Worm (Caenorhabditis elegans): Measurements from ENCODE around the gene F38E9.1.

Gene F38E9.1

DNA sequence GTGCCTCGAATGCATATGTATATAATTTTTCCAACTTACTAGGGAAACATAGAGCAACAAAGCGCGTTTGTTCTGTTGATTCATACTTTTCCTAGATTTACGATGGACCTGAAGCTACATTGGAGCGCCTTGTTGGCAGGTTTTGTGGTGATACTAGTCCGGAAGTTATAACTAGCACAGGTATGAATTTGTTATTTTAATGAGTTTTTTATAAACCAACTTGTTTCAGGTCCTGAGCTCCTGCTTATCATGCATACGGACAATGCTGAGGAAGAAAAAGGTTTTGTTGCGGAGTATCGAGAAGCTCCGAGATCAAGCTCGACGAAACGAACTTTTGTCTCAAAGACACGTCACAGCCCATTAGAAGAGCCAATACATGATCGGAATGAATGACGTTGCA, at the start of gene F38E9.1:
F38E9.1 (plus strand) TSS at position 301 of the 400 bp plus-strand sequence.
- TF ChIP-seq ztf-11 (tag; optimal IDR thresholded peaks at IDR 0.05) (no peak), nhr-84 (tag; optimal IDR thresholded peaks at IDR 0.05) (no peak), vab-15 (tag; optimal IDR thresholded peaks at IDR 0.05) (no peak), grh-1 (GFP tag; IDR thresholded peaks at IDR 0.05) (no peak), unc-30 (tag; optimal IDR thresholded peaks at IDR 0.05) (no peak), irx-1 (tag; optimal IDR thresholded peaks at IDR 0.05) (no peak), fos-1 (tag; optimal IDR thresholded peaks at IDR 0.05) (no peak), hpl-2 (GFP tag; optimal IDR thresholded peaks at IDR 0.05) (no peak), unc-62 (GFP tag; optimal IDR thresholded peaks at IDR 0.05) (no peak), lin-35 (GFP tag; optimal IDR thresholded peaks at IDR 0.05) (no peak), elt-3 (tag; optimal IDR thresholded peaks at IDR 0.05) (no peak), snu-23 (GFP tag; optimal IDR thresholded peaks at IDR 0.05) (no peak), zip-4 (GFP tag; optimal IDR thresholded peaks at IDR 0.05) (no peak), nhr-28 (tag; optimal IDR thresholded peaks at IDR 0.05) (no peak), nhr-237 (tag; optimal IDR thresholded peaks at IDR 0.05) (no peak), ceh-88 (GFP tag; IDR thresholded peaks at IDR 0.05) (no peak), dsc-1 (tag; optimal IDR thresholded peaks at IDR 0.05) (no peak)

DNA sequence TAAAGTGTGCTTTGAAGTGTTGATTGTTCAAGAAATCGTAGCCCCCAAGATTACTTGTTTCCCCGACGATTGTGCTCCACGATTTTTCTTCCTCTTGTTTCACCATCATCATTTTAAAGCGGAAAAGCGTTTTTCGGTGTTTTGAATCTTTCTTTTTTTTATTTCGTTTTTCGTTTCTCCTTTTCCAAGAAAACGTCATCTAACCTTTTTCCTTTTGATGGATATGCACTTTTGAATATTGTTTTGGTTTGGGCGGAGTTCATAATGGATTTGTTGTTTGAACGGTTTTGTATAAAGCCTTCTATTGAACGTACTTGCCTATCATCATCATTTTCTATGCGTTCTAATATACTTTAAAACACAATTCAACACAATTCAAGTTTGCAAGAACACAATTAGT, 38.7 kb upstream of the F38E9.1 start, which contains the start of gene F38E9.6:
F38E9.6 (plus strand) TSS at position 301 of the 400 bp plus-strand sequence.
- TF ChIP-seq nhr-12 (tag; optimal IDR thresholded peaks at IDR 0.05) = no peak

DNA sequence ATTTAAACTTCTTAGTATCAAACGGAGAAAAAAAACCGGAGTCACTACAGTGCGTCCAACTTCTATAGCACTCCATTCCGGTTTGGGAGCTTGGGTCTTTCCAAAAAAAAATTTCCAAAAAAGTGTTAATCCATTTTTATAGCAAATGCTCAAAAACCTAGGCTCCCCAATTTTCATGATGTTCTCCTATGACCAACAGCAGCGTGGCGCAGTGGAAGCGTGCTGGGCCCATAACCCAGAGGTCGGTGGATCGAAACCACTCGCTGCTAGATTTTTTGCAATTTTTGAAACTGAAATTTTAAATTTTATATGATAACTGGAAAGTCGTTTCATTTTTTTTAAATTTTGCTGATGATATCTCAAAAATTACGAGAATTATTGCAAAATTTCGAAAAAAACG, 29.9 kb upstream of the F38E9.1 start:
- TF ChIP-seq vab-15 (tag; optimal IDR thresholded peaks at IDR 0.05) = no peak
- TF ChIP-seq ceh-90 (tag; optimal IDR thresholded peaks at IDR 0.05) = no peak
- TF ChIP-seq ama-1 (optimal IDR thresholded peaks at IDR 0.05) = no peak
- TF ChIP-seq sup-37 (GFP tag; optimal IDR thresholded peaks at IDR 0.05) = no peak
- TF ChIP-seq fkh-4 (tag; optimal IDR thresholded peaks at IDR 0.05; ENCODE audit: borderline replicate concordance) = no peak
- no peak for TF ChIP-seq C04F5.9 (tag; optimal IDR thresholded peaks at IDR 0.05)
- TF ChIP-seq egl-13 (tag; optimal IDR thresholded peaks at IDR 0.05) = no peak
- TF ChIP-seq mef-2 (tag; optimal IDR thresholded peaks at IDR 0.05) = no peak
- TF ChIP-seq aly-2 (tag; optimal IDR thresholded peaks at IDR 0.05) = no peak
- no peak for TF ChIP-seq unc-130 (tag; optimal IDR thresholded peaks at IDR 0.05)

DNA sequence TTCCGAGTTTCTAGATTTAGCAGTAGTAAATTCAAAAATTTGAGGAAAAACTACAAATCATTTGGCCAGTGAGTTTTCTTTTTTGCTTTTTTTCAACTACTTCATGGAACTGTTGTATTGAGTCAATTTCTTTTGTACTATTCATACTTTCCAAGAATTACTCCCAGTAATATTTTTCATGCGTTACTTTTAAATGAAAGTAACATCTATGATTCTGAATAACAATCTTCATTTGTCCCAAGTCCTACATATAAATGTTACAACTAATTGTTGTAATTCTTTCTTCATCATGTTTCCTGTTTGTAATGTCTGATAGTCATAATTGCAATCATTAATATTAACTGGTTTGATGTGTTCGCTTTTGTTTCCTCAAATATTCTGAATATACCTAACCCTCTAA, 27.2 kb upstream of the F38E9.1 start:
- TF ChIP-seq ceh-88 (GFP tag; IDR thresholded peaks at IDR 0.05) (no peak), nhr-19 (GFP tag; conservative IDR thresholded peaks at IDR 0.05) (no peak), nhr-47 (tag; optimal IDR thresholded peaks at IDR 0.05) (no peak)

DNA sequence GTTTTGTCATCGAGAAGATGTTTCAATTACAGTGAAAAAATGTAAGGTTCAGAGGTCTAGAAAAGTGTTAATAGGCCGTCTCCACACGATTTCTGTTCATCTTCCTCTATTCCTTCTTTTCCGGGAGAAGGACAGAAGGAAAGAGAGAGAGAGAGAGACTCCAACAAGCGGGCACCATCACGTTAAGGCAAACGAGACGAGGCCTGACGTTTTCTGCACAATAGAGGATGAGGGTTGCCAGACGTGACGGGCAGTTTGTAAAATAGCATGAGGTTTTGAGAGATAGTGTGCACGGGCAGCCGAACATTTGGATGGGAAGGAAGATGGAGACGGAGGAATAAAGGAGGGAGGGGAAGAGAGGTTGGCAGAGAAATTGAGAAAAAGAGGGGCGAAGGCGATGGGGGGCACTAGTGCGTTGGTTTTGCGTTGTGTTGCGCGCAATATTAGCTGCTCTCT, 25.0 kb upstream of the F38E9.1 start, which contains the start of gene twf-2:
twf-2 (plus strand) TSS at position 405 of the 456 bp plus-strand sequence.
- TF ChIP-seq nhr-20 (tag; optimal IDR thresholded peaks at IDR 0.05) (peak; percentile 77), lir-3 (tag; optimal IDR thresholded peaks at IDR 0.05; ENCODE audit: poor library complexity) (peak; percentile 63), ceh-90 (tag; optimal IDR thresholded peaks at IDR 0.05) (no peak), hlh-4 (tag; optimal IDR thresholded peaks at IDR 0.05) (no peak), snu-23 (GFP tag; optimal IDR thresholded peaks at IDR 0.05) (peak; percentile 86), unc-98 (GFP tag; IDR thresholded peaks at IDR 0.05) (no peak), efl-1 (optimal IDR thresholded peaks at IDR 0.05) (peak; percentile 47 to 71), efl-1 (GFP tag; optimal IDR thresholded peaks at IDR 0.05 in 1 of 2) (no peak), ceh-8 (GFP tag; optimal IDR thresholded peaks at IDR 0.05) (peak; percentile 45), irx-1 (tag; optimal IDR thresholded peaks at IDR 0.05) (peak; percentile 10), nhr-84 (tag; optimal IDR thresholded peaks at IDR 0.05) (no peak), fkh-8 (tag; optimal IDR thresholded peaks at IDR 0.05) (peak; percentile 85), lsy-2 (tag; optimal IDR thresholded peaks at IDR 0.05) (peak; percentile 56 to 75), swsn-7 (tag; optimal IDR thresholded peaks at IDR 0.05) (peak; percentile 80), pqm-1 (tag; optimal IDR thresholded peaks at IDR 0.05) (no peak), sptf-1 (tag; optimal IDR thresholded peaks at IDR 0.05) (no peak), nhr-12 (tag; optimal IDR thresholded peaks at IDR 0.05) (no peak), nhr-28 (tag; optimal IDR thresholded peaks at IDR 0.05) (no peak), ztf-4 (tag; optimal IDR thresholded peaks at IDR 0.05) (peak; percentile 51), dpl-1 (GFP tag; optimal IDR thresholded peaks at IDR 0.05) (peak in 2 of 3 experiments; percentile 13 to 22), lin-39 (tag; optimal IDR thresholded peaks at IDR 0.05) (no peak), elt-2 (tag; optimal IDR thresholded peaks at IDR 0.05) (no peak), sup-37 (GFP tag; optimal IDR thresholded peaks at IDR 0.05) (no peak), mab-9 (GFP tag; IDR thresholded peaks at IDR 0.05) (0 out of 2 replicates have a peak, but pooled peaks have one; percentile 32), jun-1 (tag; optimal IDR thresholded peaks at IDR 0.05) (peak; percentile 69)
